Fruit fly (Drosophila melanogaster): Measurements from ENCODE around the gene Pglym78.

Pglym78 gene

DNA sequence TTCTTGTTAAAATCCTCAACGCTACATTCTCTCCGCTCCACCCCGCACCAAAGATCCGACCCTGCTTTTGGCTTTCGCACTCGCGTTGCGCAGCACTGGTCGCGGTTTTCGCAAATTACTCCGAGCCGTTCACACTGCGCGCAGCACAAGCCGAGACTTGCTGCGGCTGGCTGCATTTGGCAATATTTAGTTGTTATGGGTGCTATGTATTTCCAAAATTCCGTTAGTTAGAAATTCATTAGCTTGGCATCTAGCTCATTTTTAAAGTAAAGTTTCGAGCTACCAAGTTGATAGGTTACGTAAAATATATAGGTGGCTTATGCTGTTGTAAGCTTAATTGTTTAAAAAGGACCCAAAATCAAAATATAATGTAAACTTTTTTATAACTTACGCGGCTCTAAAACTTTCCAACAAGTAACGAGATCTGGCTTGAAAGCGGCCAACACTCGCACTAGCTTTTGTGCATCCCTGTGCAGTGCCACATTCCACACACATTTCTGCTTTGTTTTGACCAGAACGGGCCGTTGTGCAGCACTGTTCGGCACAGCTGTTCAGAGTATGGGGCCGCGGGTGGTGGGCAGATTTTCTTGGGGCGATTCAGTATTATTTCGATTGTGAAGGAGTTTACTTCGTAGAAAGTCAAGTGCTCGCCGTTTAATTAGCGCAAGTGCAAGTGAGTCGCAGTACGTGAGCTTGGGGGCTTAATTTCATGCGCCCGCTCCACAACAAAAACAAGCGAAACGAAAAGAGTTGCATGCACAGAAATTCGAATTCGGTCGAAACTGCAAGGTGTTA lies 25.0 kb upstream of the Pglym78 start, which contains the start of the genes yem and Ctl2 (continued):
- TF ChIP-seq CG3065 (GFP tag; optimal IDR thresholded peaks at IDR 0.05) (peak; percentile 37), CG11093 (GFP tag; IDR thresholded peaks at IDR 0.05) (no peak; the same call in 2 of the 3 replicates), CG6683 (GFP tag; optimal IDR thresholded peaks at IDR 0.05) (peak; percentile 2), btn (GFP tag; optimal IDR thresholded peaks at IDR 0.05) (peak; percentile 50), CG15514 (GFP tag; optimal IDR thresholded peaks at IDR 0.05) (peak; percentile 38), vfl (GFP tag; optimal IDR thresholded peaks at IDR 0.05) (peak; percentile 50), twi (tag; optimal IDR thresholded peaks at IDR 0.05) (peak; percentile 58), cas (GFP tag; IDR thresholded peaks at IDR 0.05) (no peak; the same call in 1 of the 2 replicates), CG4617 (GFP tag; optimal IDR thresholded peaks at IDR 0.05; ENCODE audit: borderline replicate concordance) (peak; percentile 23), CG8359 (GFP tag; optimal IDR thresholded peaks at IDR 0.05; ENCODE audit: borderline replicate concordance) (no peak), Sin3A (optimal IDR thresholded peaks at IDR 0.05) (peak; percentile 97), Blimp-1 (GFP tag; optimal IDR thresholded peaks at IDR 0.05) (peak; percentile 23), ash1 (GFP tag; optimal IDR thresholded peaks at IDR 0.05) (peak; percentile 57), CrebB (tag; optimal IDR thresholded peaks at IDR 0.05) (no peak), seq (GFP tag; IDR thresholded peaks at IDR 0.05) (no peak), CG13775 (GFP tag; optimal IDR thresholded peaks at IDR 0.05) (peak; percentile 80), fu2 (GFP tag; optimal IDR thresholded peaks at IDR 0.05) (peak; percentile 86), danr (GFP tag; IDR thresholded peaks at IDR 0.05) (no peak), cwo (GFP tag; optimal IDR thresholded peaks at IDR 0.05) (peak; percentile 25), gcm2 (GFP tag; optimal IDR thresholded peaks at IDR 0.05) (peak; percentile 46), CG4282 (GFP tag; optimal IDR thresholded peaks at IDR 0.05) (peak; percentile 55), mam (GFP tag; optimal IDR thresholded peaks at IDR 0.05) (peak; percentile 83), Bdp1 (GFP tag; optimal IDR thresholded peaks at IDR 0.05) (peak; percentile 69), aop (GFP tag; IDR thresholded peaks at IDR 0.05) (no peak; the same call in 1 of the 2 replicates), Max (GFP tag; optimal IDR thresholded peaks at IDR 0.05) (peak; percentile 81), ken (GFP tag; IDR thresholded peaks at IDR 0.05) (peak; percentile 73), amos (GFP tag; IDR thresholded peaks at IDR 0.05; ENCODE audit: partially characterized antibody) (peak; percentile 40; the same call in 1 of the 2 replicates), CG15073 (GFP tag; optimal IDR thresholded peaks at IDR 0.05) (no peak), CG6791 (GFP tag; IDR thresholded peaks at IDR 0.05; ENCODE audit: partially characterized antibody) (peak; percentile 29; the same call in 1 of the 3 replicates), CG12391 (tag; optimal IDR thresholded peaks at IDR 0.05) (peak; percentile 72), CG1602 (GFP tag; optimal IDR thresholded peaks at IDR 0.05) (peak; percentile 65), CG13424 (tag; optimal IDR thresholded peaks at IDR 0.05) (peak; percentile 71), CG12659 (GFP tag; optimal IDR thresholded peaks at IDR 0.05) (peak; percentile 79), br (optimal IDR thresholded peaks at IDR 0.05) (no peak), hbn (GFP tag; IDR thresholded peaks at IDR 0.05; ENCODE audit: partially characterized antibody) (no peak), hkb (optimal IDR thresholded peaks at IDR 0.05) (peak; percentile 88), hkb (GFP tag; IDR thresholded peaks at IDR 0.05) (no peak), YL-1 (GFP tag; optimal IDR thresholded peaks at IDR 0.05) (peak; percentile 60), fd64A (GFP tag; optimal IDR thresholded peaks at IDR 0.05) (no peak), Dref (GFP tag; IDR thresholded peaks at IDR 0.05) (peak; percentile 47), Doc2 (GFP tag; IDR thresholded peaks at IDR 0.05) (0 out of 2 replicates have a peak, but pooled peaks have one; percentile 29), CG8089 (GFP tag; optimal IDR thresholded peaks at IDR 0.05) (peak; percentile 63), BEAF-32 (GFP tag; optimal IDR thresholded peaks at IDR 0.05) (peak; percentile 50), CG31388 (GFP tag; optimal IDR thresholded peaks at IDR 0.05) (peak; percentile 50), caup (GFP tag; optimal IDR thresholded peaks at IDR 0.05; ENCODE audit: severe bottlenecking) (peak; percentile 70), H15 (GFP tag; IDR thresholded peaks at IDR 0.05) (peak; percentile 56; the same call in 2 of the 3 replicates), lov (optimal IDR thresholded peaks at IDR 0.05) (no peak), lov (GFP tag; IDR thresholded peaks at IDR 0.05) (peak; percentile 16; the same call in 1 of the 3 replicates), ERR (GFP tag; optimal IDR thresholded peaks at IDR 0.05) (no peak)

Data from whole organism, embryonic.